Worm (Caenorhabditis elegans) whole organism, L4/young adult: Measurements from ENCODE around the gene mogs-1.
"Not testable (repeated sequence)": the region's sequence is repeated elsewhere in the genome, so short reads cannot be mapped to it uniquely, and the experiment has no call there.

Experiments used
- W03F9.2 ChIP-seq: fragments of 150-350 bp; optimal IDR thresholded peaks from 2 replicates; lab custom pipeline; 2014; ENCODE audit warnings: missing biosample characterization, missing genetic modification characterization
- dao-5 ChIP-seq: sonication (generic microtip); optimal IDR thresholded peaks from 2 replicates; lab custom pipeline; 2016; ENCODE audit warnings: missing genotype, missing genetic modification characterization, moderate library complexity, missing compliant biosample characterization
- him-1 ChIP-seq: sonication (generic microtip); optimal IDR thresholded peaks from 2 replicates; lab custom pipeline; 2016; ENCODE audit warnings: missing genotype, missing genetic modification reagents, missing genetic modification characterization, missing compliant biosample characterization

The mogs-1 gene

ce11 chrIV:11008255-11008654 is 13.5 kb downstream of the mogs-1 start:
- no peak for TF ChIP-seq W03F9.2 (tag; lab: Kevin White, UChicago)

ce11 chrIV:11006868-11007267 is 14.9 kb downstream of the mogs-1 start:
- TF ChIP-seq him-1 (no peak), W03F9.2 (tag; lab: Kevin White, UChicago) (no peak), dao-5 (tag; lab: Kevin White, UChicago) (no peak)

DNA sequence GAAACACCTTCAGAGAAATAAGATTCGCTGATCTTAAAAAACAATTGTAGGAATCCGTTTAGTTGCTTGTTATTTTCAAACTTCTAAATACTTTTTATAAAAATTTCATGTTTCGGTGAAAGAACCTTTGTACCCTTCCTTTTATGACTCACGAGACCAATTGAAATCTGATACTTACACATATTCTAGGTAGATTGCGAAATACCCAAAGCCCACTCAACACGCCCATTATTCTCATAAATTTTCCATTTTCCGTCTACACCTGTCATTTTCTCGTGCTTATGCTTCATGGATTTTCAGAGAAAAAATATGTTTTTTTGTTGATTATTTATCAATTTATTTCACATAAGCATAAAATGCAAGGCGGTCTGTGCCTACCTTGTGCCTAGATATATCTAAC is 15.3 kb downstream of the mogs-1 start:
- TF ChIP-seq dao-5 (tag; lab: Kevin White, UChicago) (no peak), W03F9.2 (tag; lab: Kevin White, UChicago) (no peak), him-1 (no peak)

- TF ChIP-seq W03F9.2 (tag; lab: Kevin White, UChicago) (no peak), dao-5 (tag; lab: Kevin White, UChicago) (no peak), him-1 (no peak)
Measured at ce11 chrIV:11004273-11004672, 17.5 kb downstream of the mogs-1 start, which contains the start of gene F13H10.1. F13H10.1 (plus strand) TSS chrIV:11004573.

- TF ChIP-seq dao-5 (tag; lab: Kevin White, UChicago) (no peak), W03F9.2 (tag; lab: Kevin White, UChicago) (no peak), him-1 (no peak)
Measured at ce11 chrIV:11001614-11002013, 20.1 kb downstream of the mogs-1 start, which contains the start of gene F13H10.9. F13H10.9 (plus strand) TSS chrIV:11001914.

DNA sequence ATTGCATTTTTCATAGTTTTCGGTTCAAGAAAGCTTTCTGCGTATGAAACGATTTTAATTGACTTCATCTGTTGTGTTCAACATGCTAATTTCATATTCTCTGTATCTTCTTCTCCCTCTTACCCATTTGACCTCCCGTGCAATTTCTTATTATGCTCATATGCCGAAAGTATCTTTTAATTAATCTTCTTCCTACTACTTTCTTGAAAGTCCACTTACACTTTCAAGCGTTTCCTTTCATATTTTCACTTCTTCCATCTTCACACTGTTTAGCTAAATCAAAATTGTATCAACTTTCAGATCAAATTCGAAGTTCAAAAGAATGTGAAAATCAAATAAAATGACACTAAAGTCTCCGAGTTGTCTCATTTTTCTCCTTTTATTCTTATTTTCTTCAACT is 31.0 kb downstream of the mogs-1 start, which contains the start of gene F13H10.5:
F13H10.5 (plus strand) TSS at position 301 of the 400 bp plus-strand sequence.
- TF ChIP-seq him-1 (no peak), dao-5 (tag; lab: Kevin White, UChicago) (no peak), W03F9.2 (tag; lab: Kevin White, UChicago) (no peak)

DNA sequence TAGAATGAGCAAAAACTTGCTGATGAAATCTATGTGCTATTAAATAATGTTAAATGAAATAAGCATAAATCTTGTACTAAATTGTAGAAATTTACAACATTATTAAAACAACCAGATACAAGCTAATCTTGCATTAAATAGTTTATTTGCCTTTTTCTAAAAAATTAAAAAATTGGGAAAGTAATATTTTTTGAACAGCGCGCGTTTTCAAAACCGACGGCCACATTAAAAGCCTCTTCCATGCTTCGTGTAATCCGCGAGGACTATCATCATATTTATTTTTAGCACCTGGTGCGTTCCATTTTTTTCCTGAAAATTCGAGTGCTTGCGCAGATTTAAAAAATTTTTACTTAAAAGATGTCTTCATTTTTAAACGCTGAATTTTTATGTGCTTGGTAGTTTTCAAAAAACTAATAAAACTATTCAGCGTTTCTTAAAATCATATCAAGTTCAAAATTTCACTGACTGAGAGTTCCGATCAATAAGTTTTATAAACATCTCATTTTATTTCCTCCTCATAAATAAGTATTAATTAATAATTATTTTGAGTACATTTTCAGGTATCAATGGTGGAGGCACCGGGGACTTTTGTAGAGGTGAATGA is 34.3 kb downstream of the mogs-1 start, which contains the start of gene Y43E12A.3:
Y43E12A.3 (plus strand) TSS at position 554 of the 604 bp plus-strand sequence.
- not testable (repeated sequence) for TF ChIP-seq dao-5 (tag; lab: Kevin White, UChicago); W03F9.2 (tag; lab: Kevin White, UChicago); him-1

DNA sequence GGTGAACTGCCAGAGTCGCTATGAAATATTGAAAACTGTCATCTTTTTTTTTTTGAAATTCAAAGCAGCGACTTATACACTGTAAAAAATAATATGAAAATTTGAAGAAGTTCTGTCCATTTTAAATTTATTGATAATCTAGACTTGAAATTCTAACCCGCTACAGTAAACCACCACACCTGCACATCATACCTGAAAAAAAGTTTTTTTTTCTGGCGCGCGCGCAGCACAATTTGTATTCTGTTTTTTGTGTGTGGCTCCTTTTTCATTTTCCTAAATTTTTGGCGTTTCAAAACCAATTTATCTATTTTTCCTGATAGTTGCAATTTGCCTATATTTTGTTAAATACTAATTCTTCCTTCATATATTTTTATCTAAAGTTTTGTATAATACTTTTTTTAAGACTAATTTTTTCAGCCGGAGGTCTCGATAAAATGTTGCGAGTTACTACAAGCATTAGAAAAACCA is 36.1 kb downstream of the mogs-1 start, which contains the start of gene cyb-2.1:
cyb-2.1 (plus strand) TSS at position 418 of the 468 bp plus-strand sequence.
- TF ChIP-seq W03F9.2 (tag; lab: Kevin White, UChicago) (no peak), dao-5 (tag; lab: Kevin White, UChicago) (no peak), him-1 (no peak)

DNA sequence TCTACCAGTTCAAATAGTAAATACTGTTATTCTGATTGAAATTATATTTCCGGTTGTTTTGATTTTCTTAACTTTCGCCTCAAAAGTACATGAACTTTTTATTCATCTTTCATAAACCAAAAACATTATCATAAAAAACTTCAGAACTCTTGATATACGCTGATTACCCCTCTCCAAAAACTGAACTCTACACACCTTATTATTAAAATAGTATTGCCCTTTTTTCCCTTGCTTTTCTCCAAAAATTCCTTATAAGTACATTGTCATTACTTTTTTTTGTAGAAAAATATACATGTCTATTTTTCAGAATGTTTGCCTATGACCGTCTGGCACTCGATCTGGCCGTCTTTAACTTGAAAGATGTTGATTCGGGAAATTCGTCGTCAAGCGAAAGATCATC is 40.0 kb downstream of the mogs-1 start, which contains the start of gene Y43E12A.2:
Y43E12A.2 (plus strand) TSS at position 301 of the 400 bp plus-strand sequence.
- TF ChIP-seq W03F9.2 (tag; lab: Kevin White, UChicago) (no peak), dao-5 (tag; lab: Kevin White, UChicago) (no peak), him-1 (no peak)

ce11 chrIV:10980628-10981027 is 41.1 kb downstream of the mogs-1 start:
- TF ChIP-seq W03F9.2 (tag; lab: Kevin White, UChicago), result no peak
- TF ChIP-seq him-1, result no peak
- TF ChIP-seq dao-5 (tag; lab: Kevin White, UChicago), result no peak

- TF ChIP-seq him-1 (no peak), W03F9.2 (tag; lab: Kevin White, UChicago) (no peak), dao-5 (tag; lab: Kevin White, UChicago) (no peak)
Measured at ce11 chrIV:10979689-10980088, 42.0 kb downstream of the mogs-1 start.

DNA sequence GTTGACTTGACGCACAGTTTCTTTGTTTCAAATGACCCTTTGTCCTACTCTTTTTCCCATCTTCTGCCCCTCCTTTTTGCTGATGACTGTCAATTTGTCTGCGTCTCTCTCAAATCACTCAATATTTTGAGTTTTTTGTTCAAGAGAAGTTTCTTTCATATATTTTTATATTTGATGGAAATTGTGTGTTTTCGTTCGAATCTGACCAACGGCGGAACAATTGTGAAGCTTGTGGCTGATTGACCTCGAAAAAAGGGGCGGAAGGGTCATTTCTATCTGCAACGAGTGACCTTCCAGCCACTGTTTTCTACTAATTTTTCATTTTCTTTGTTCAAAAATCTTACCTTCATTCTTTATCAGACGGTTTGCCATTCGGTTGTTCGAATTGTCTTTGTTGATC is 43.1 kb downstream of the mogs-1 start:
- no peak for TF ChIP-seq W03F9.2 (tag; lab: Kevin White, UChicago)

ce11 chrIV:10975968-10976367 is 45.8 kb downstream of the mogs-1 start:
- TF ChIP-seq dao-5 (tag; lab: Kevin White, UChicago), result no peak
- TF ChIP-seq W03F9.2 (tag; lab: Kevin White, UChicago), result no peak
- TF ChIP-seq him-1, result no peak

- TF ChIP-seq W03F9.2 (tag; lab: Kevin White, UChicago) (no peak), dao-5 (tag; lab: Kevin White, UChicago) (no peak), him-1 (no peak)
Measured at ce11 chrIV:10971636-10972199, 50.0 kb downstream of the mogs-1 start.
